Worm (Caenorhabditis elegans) whole organism, dauer: ENCODE results near the gene C26D10.6.

Source experiments
- unc-62 ChIP-seq: sonication (generic microtip); optimal IDR thresholded peaks from 2 replicates; lab custom pipeline; 2017; ENCODE audit warnings: missing biosample characterization, missing genetic modification reagents, missing genetic modification characterization

The C26D10.6 gene

ce11 chrII:8311484-8311883, 43.0 kb downstream of the C26D10.6 start:
- TF ChIP-seq unc-62 (GFP tag; lab: Kevin White, UChicago): no peak

- no peak for TF ChIP-seq unc-62 (GFP tag; lab: Kevin White, UChicago)
Measured at ce11 chrII:8308314-8308713, 46.2 kb downstream of the C26D10.6 start.
